Fruit fly (Drosophila melanogaster): Measurements from ENCODE around the gene CG4968.

CG4968 gene

DNA sequence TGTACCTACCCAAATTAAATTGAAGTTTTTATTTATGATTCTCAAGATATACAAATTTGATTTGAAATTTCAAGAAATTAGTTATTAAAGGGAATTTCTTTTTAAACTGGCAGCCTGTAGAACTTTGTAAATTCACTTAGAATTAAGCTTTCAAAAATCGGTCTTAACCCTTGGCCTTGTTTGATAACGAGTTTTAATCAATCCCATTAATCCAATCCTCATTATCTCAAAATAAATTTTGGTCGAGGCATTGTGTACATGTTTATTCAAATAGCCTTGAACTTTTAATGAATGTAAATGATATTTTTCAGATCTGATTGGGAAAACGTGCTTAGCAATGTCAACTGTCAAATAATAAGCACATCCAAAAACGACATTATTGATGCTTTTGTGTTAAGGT is 33.1 kb downstream of the CG4968 start:
- no peak for TF ChIP-seq CG8301 (tag; optimal IDR thresholded peaks at IDR 0.05)
- no peak for TF ChIP-seq D1 (tag; optimal IDR thresholded peaks at IDR 0.05)
- TF ChIP-seq CG17806 (tag; optimal IDR thresholded peaks at IDR 0.05): no peak
- TF ChIP-seq CG15710 (tag; optimal IDR thresholded peaks at IDR 0.05): no peak
- TF ChIP-seq CG12605 (GFP tag; IDR thresholded peaks at IDR 0.05): no peak
- TF ChIP-seq Snoo (tag; optimal IDR thresholded peaks at IDR 0.05): no peak
- no peak for TF ChIP-seq CG34367 (tag; optimal IDR thresholded peaks at IDR 0.05)
- no peak for TF ChIP-seq gl (tag; optimal IDR thresholded peaks at IDR 0.05)
- TF ChIP-seq CG32121 (GFP tag; IDR thresholded peaks at IDR 0.05): no peak
- TF ChIP-seq CG8159 (tag; optimal IDR thresholded peaks at IDR 0.05): no peak

- TF ChIP-seq CG14655 (GFP tag; optimal IDR thresholded peaks at IDR 0.05) (no peak), CG9948 (tag; optimal IDR thresholded peaks at IDR 0.05) (peak; percentile 4), CG13204 (GFP tag; optimal IDR thresholded peaks at IDR 0.05) (no peak), CG17806 (tag; optimal IDR thresholded peaks at IDR 0.05) (peak; percentile 7), Snoo (tag; optimal IDR thresholded peaks at IDR 0.05) (peak; percentile 13), CG15710 (tag; optimal IDR thresholded peaks at IDR 0.05) (peak; percentile 6), Pif1B (GFP tag; optimal IDR thresholded peaks at IDR 0.05) (no peak), EcR (GFP tag; optimal IDR thresholded peaks at IDR 0.05) (no peak), Ets98B (GFP tag; IDR thresholded peaks at IDR 0.05) (no peak), gl (tag; optimal IDR thresholded peaks at IDR 0.05) (no peak), rn (GFP tag; IDR thresholded peaks at IDR 0.05) (no peak), fd96Ca (GFP tag; IDR thresholded peaks at IDR 0.05) (no peak), CG34367 (tag; optimal IDR thresholded peaks at IDR 0.05) (no peak), D1 (tag; optimal IDR thresholded peaks at IDR 0.05) (no peak), CG10348 (GFP tag; IDR thresholded peaks at IDR 0.05) (no peak), CG8159 (tag; optimal IDR thresholded peaks at IDR 0.05) (no peak), CG32121 (GFP tag; IDR thresholded peaks at IDR 0.05) (no peak), CG8301 (tag; optimal IDR thresholded peaks at IDR 0.05) (no peak), Pif1A (GFP tag; optimal IDR thresholded peaks at IDR 0.05) (no peak), CG12605 (GFP tag; IDR thresholded peaks at IDR 0.05) (no peak)
These were observed 34.7 kb downstream of the CG4968 start, which contains the start of gene CG31715 for dm6 chr2L:10341405-10341804. Gene CG31715, plus strand, starts transcription at chr2L:10341616.

DNA sequence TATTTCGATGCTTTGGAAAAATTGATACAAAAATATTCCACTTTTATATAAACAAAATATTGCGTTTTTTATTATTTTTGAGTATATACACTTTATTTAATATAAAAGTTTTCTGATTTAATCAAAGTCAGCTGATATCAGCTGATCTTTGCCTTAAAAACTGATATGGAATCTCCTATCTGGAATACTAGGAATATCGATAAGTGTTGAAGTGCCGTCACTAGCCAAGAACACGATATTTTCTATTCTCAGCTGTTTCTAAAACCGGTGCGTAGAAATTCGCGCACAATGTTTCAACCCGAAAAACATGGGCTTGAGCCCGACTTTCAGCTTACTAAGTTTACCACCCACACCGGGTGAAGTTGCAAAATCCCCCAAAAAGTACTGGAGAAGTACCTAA is 35.7 kb downstream of the CG4968 start, which contains the start of gene Sps2:
Gene Sps2, plus strand, starts transcription at position 124 of the 400 bp plus-strand sequence.
- TF ChIP-seq CG14655 (GFP tag; optimal IDR thresholded peaks at IDR 0.05) (no peak), fd96Ca (GFP tag; IDR thresholded peaks at IDR 0.05) (no peak), CG17806 (tag; optimal IDR thresholded peaks at IDR 0.05) (no peak)

DNA sequence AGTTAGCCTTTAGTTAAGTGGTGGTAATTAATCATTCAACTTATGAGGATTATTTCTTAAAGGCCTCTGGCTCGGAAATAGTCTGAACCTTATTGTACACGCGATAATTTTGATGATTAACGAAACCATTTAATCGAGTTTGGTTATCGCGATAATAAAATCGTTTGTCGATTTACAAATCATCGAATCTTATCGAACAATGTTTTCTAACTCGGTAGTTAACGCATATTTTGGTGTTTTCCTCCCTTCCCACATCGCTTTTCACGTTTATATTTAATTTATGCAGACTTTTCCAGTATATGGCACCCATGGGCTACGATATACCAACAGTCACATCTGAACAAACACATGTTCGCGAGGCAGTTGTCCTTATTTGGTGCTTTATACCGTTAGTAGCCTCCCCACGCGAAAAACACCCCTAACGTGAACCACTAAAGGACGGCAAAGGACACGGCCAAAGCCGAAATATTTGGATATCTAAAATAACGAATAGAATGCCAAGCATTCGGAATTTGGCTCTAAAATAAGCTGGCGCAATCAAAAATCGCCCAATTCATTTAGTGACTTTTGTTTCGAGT is 37.4 kb downstream of the CG4968 start, which contains the start of gene Frmd5:
Gene Frmd5, plus strand, starts transcription at position 414 of the 578 bp plus-strand sequence.
- no peak for TF ChIP-seq D1 (tag; optimal IDR thresholded peaks at IDR 0.05)
- no peak for TF ChIP-seq CG13204 (GFP tag; optimal IDR thresholded peaks at IDR 0.05)
- TF ChIP-seq Pif1A (GFP tag; optimal IDR thresholded peaks at IDR 0.05): no peak
- TF ChIP-seq rn (GFP tag; IDR thresholded peaks at IDR 0.05): no peak
- TF ChIP-seq CG34367 (tag; optimal IDR thresholded peaks at IDR 0.05): no peak
- TF ChIP-seq CG32121 (GFP tag; IDR thresholded peaks at IDR 0.05): no peak
- TF ChIP-seq EcR (GFP tag; optimal IDR thresholded peaks at IDR 0.05): no peak
- TF ChIP-seq fd96Ca (GFP tag; IDR thresholded peaks at IDR 0.05): no peak
- no peak for TF ChIP-seq CG4496 (GFP tag; IDR thresholded peaks at IDR 0.05)
- TF ChIP-seq CG15710 (tag; optimal IDR thresholded peaks at IDR 0.05): no peak
- no peak for TF ChIP-seq gl (tag; optimal IDR thresholded peaks at IDR 0.05)
- no peak for TF ChIP-seq Ets98B (GFP tag; IDR thresholded peaks at IDR 0.05)
- TF ChIP-seq Snoo (tag; optimal IDR thresholded peaks at IDR 0.05): no peak
- no peak for TF ChIP-seq CG14655 (GFP tag; optimal IDR thresholded peaks at IDR 0.05)
- no peak for TF ChIP-seq CG17806 (tag; optimal IDR thresholded peaks at IDR 0.05)
- no peak for TF ChIP-seq CG8159 (tag; optimal IDR thresholded peaks at IDR 0.05)
- TF ChIP-seq CG8301 (tag; optimal IDR thresholded peaks at IDR 0.05): no peak

dm6 chr2L:10351130-10351529 is 44.4 kb downstream of the CG4968 start:
- TF ChIP-seq D1 (tag; optimal IDR thresholded peaks at IDR 0.05): no peak
- TF ChIP-seq CG9948 (tag; optimal IDR thresholded peaks at IDR 0.05): no peak
- no peak for TF ChIP-seq fd96Ca (GFP tag; IDR thresholded peaks at IDR 0.05)
- no peak for TF ChIP-seq CG17806 (tag; optimal IDR thresholded peaks at IDR 0.05)
- no peak for TF ChIP-seq Pif1B (GFP tag; optimal IDR thresholded peaks at IDR 0.05)

- TF ChIP-seq fd96Ca (GFP tag; IDR thresholded peaks at IDR 0.05) (no peak), CG14655 (GFP tag; optimal IDR thresholded peaks at IDR 0.05) (no peak), CG12605 (GFP tag; IDR thresholded peaks at IDR 0.05) (no peak), CG4496 (GFP tag; IDR thresholded peaks at IDR 0.05) (no peak), CG17806 (tag; optimal IDR thresholded peaks at IDR 0.05) (no peak), rn (GFP tag; IDR thresholded peaks at IDR 0.05) (no peak), CG8301 (tag; optimal IDR thresholded peaks at IDR 0.05) (no peak), CG15710 (tag; optimal IDR thresholded peaks at IDR 0.05) (no peak), Ets98B (GFP tag; IDR thresholded peaks at IDR 0.05) (no peak), CG13204 (GFP tag; optimal IDR thresholded peaks at IDR 0.05) (no peak), CG8159 (tag; optimal IDR thresholded peaks at IDR 0.05) (no peak)
These were observed 47.1 kb downstream of the CG4968 start, which contains the start of gene CG34367 for dm6 chr2L:10353871-10354270. Gene CG34367, minus strand, starts transcription at chr2L:10353905.
